Worm (Caenorhabditis elegans) whole organism, late embryonic: ENCODE data around the gene toh-1.
A peak's percentile ranks its signal among the peaks of the same experiment; 100 is the strongest.
"Not testable (repeated sequence)": the region's sequence is repeated elsewhere in the genome, so short reads cannot be mapped to it uniquely, and the experiment has no call there.

Source experiments
- T23F11.4 ChIP-seq: fragments of 200-800 bp; sonication (Bioruptor generic); optimal IDR thresholded peaks from 2 replicates; lab custom pipeline; 2018; ENCODE audit warnings: mild to moderate bottlenecking, missing genetic modification characterization, missing compliant biosample characterization
- Y22D7AL.16 ChIP-seq: sonication (generic microtip); optimal IDR thresholded peaks from 2 replicates; lab custom pipeline; 2016; ENCODE audit warnings: missing genetic modification characterization, missing compliant biosample characterization
- ama-1 ChIP-seq: fragments of 150-350 bp; optimal IDR thresholded peaks from 2 replicates; lab custom pipeline; 2014
- ceh-14 ChIP-seq: sonication (generic microtip); optimal IDR thresholded peaks from 2 replicates; lab custom pipeline; 2016; ENCODE audit warnings: missing genotype, missing genetic modification characterization, missing compliant biosample characterization
- ceh-19 ChIP-seq: fragments of 200-800 bp; sonication (Bioruptor generic); optimal IDR thresholded peaks from 2 replicates; lab custom pipeline; 2018; ENCODE audit warnings: mild to moderate bottlenecking, missing genetic modification characterization, missing compliant biosample characterization
- ceh-2 ChIP-seq: sonication (generic microtip); optimal IDR thresholded peaks from 2 replicates; lab custom pipeline; 2016; ENCODE audit warnings: missing genotype, missing genetic modification characterization, missing compliant biosample characterization
- ceh-30 ChIP-seq: fragments of 150-350 bp; optimal IDR thresholded peaks from 2 replicates; lab custom pipeline; 2014; ENCODE audit warnings: missing biosample characterization, missing genetic modification characterization
- ceh-31 ChIP-seq: sonication (generic microtip); optimal IDR thresholded peaks from 2 replicates; lab custom pipeline; 2016; ENCODE audit warnings: missing genetic modification characterization, missing compliant biosample characterization
- ceh-34 ChIP-seq: sonication (generic microtip); optimal IDR thresholded peaks from 2 replicates; lab custom pipeline; 2016; ENCODE audit warnings: mild to moderate bottlenecking, missing genetic modification characterization, missing compliant biosample characterization
- ceh-45 ChIP-seq: fragments of 200-800 bp; sonication (Bioruptor generic); IDR thresholded peaks from 2 replicates; pipeline ENCODE4 v1.3.6; 2022; ENCODE audit warnings: missing genetic modification reagents, missing genetic modification characterization, missing compliant biosample characterization
- ceh-6 ChIP-seq: fragments of 200-800 bp; sonication (Bioruptor generic); optimal IDR thresholded peaks from 2 replicates; lab custom pipeline; 2018; ENCODE audit warnings: mild to moderate bottlenecking, missing genetic modification characterization, missing compliant biosample characterization
- ets-4 ChIP-seq: sonication (generic microtip); optimal IDR thresholded peaks from 2 replicates; lab custom pipeline; 2016; ENCODE audit warnings: missing genetic modification characterization, missing compliant biosample characterization
- fax-1 ChIP-seq: sonication (generic microtip); optimal IDR thresholded peaks from 2 replicates; lab custom pipeline; 2016; ENCODE audit warnings: missing genotype, missing genetic modification characterization, missing compliant biosample characterization
- fkh-10 ChIP-seq: fragments of 150-350 bp; optimal IDR thresholded peaks from 2 replicates; lab custom pipeline; 2014; ENCODE audit warnings: missing biosample characterization, missing genetic modification reagents, missing genetic modification characterization
- gmeb-2 ChIP-seq: sonication (generic microtip); optimal IDR thresholded peaks from 2 replicates; lab custom pipeline; 2016; ENCODE audit warnings: missing genetic modification characterization, inconsistent platforms, missing compliant biosample characterization
- hlh-8 ChIP-seq: sonication (generic microtip); optimal IDR thresholded peaks from 2 replicates; lab custom pipeline; 2016; ENCODE audit warnings: missing genotype, missing genetic modification characterization, missing compliant biosample characterization
- lim-6 ChIP-seq: sonication (generic microtip); optimal IDR thresholded peaks from 2 replicates; lab custom pipeline; 2016; ENCODE audit warnings: missing genetic modification characterization, missing compliant biosample characterization
- madf-2 ChIP-seq: sonication (generic microtip); optimal IDR thresholded peaks from 2 replicates; lab custom pipeline; 2017; ENCODE audit warnings: missing genetic modification characterization, missing compliant biosample characterization
- nhr-11 ChIP-seq: fragments of 150-350 bp; optimal IDR thresholded peaks from 2 replicates; lab custom pipeline; 2014; ENCODE audit warnings: missing biosample characterization, missing genetic modification characterization
- odd-2 ChIP-seq: sonication (generic microtip); optimal IDR thresholded peaks from 2 replicates; lab custom pipeline; 2017; ENCODE audit warnings: antibody characterized with exemption, mild to moderate bottlenecking, missing genetic modification characterization, missing compliant biosample characterization
- pat-9 ChIP-seq: fragments of 200-800 bp; sonication (Bioruptor generic); optimal IDR thresholded peaks from 2 replicates; lab custom pipeline; 2018; ENCODE audit warnings: mild to moderate bottlenecking, missing genetic modification characterization, moderate library complexity, missing compliant biosample characterization
- pax-1 ChIP-seq: fragments of 150-350 bp; optimal IDR thresholded peaks from 2 replicates; lab custom pipeline; 2014; ENCODE audit warnings: missing biosample characterization, missing genetic modification characterization
- pha-2 ChIP-seq: sonication (generic microtip); optimal IDR thresholded peaks from 2 replicates; lab custom pipeline; 2017; ENCODE audit warnings: mild to moderate bottlenecking, missing genetic modification characterization, missing compliant biosample characterization
- pha-4 ChIP-seq: fragments of 150-350 bp; optimal IDR thresholded peaks from 2 replicates; lab custom pipeline; 2018; ENCODE audit warnings: missing biosample characterization, missing genetic modification reagents, missing genetic modification characterization
- pqm-1 ChIP-seq: sonication (generic microtip); optimal IDR thresholded peaks from 2 replicates; lab custom pipeline; 2016; ENCODE audit warnings: missing genetic modification characterization, missing compliant biosample characterization
- tbx-7 ChIP-seq: sonication (generic microtip); optimal IDR thresholded peaks from 2 replicates; lab custom pipeline; 2016; ENCODE audit warnings: missing genotype, missing genetic modification characterization, missing compliant biosample characterization
- ttx-3 ChIP-seq: sonication (generic microtip); optimal IDR thresholded peaks from 2 replicates; lab custom pipeline; 2016; ENCODE audit warnings: missing genetic modification reagents, missing genetic modification characterization, missing compliant biosample characterization
- unc-42 ChIP-seq: sonication (generic microtip); optimal IDR thresholded peaks from 2 replicates; lab custom pipeline; 2016; ENCODE audit warnings: missing genotype, missing genetic modification characterization, missing compliant biosample characterization
- unc-86 ChIP-seq: sonication (generic microtip); optimal IDR thresholded peaks from 2 replicates; lab custom pipeline; 2016; ENCODE audit warnings: missing genetic modification characterization, missing compliant biosample characterization

toh-1 gene

DNA sequence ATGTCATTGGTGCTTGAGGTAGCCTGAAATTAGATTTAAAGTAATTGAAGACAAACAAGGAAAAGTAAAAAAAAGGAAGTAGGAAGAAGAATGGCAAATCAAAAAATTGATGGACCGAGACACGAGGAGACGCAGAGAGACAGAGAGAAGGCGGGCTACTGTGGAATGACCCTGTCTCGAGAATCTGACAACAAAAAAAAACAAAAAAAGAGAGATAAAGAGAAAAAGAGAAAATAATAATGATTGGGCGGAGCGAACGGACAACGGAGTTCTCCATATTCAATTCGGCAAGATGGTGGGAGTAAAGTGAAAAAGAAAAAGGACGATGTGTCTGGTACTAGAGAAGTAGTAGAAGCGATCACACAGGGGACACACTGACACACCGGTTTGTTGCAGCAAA, at the start of gene toh-1:
Gene toh-1, minus strand, starts transcription at position 23 of the 400 bp plus-strand sequence.
- TF ChIP-seq fkh-10 (GFP tag; lab: Kevin White, UChicago) (no peak), pha-2 (no peak), ets-4 (tag; lab: Kevin White, UChicago) (no peak)
- TF ChIP-seq, all 69 proteins: peak for 0

- TF ChIP-seq ceh-31, result peak; percentile 16
Observed at ce11 chrIII:3857007-3857406, 48.2 kb upstream of the toh-1 start.

ce11 chrIII:3854868-3855267, 46.0 kb upstream of the toh-1 start:
- TF ChIP-seq ceh-31, result peak; percentile 29
- TF ChIP-seq ceh-45, result 0 out of 2 replicates have a peak, but pooled peaks have one; percentile 59

- peak; percentile 3 for TF ChIP-seq ceh-34 (tag; lab: Kevin White, UChicago)
- TF ChIP-seq, all 69 proteins: peak for 1; not testable (repeated sequence) for 68
Observed at ce11 chrIII:3852030-3852579, 43.3 kb upstream of the toh-1 start, which contains the start of gene cyp-25A4. Gene cyp-25A4 (minus strand): TSS chrIII:3852080.

- not testable (repeated sequence) for TF ChIP-seq odd-2; ceh-6; gmeb-2 (tag; lab: Kevin White, UChicago)
Observed at ce11 chrIII:3844746-3845145, 35.9 kb upstream of the toh-1 start, which contains the start of gene maph-1.3. Gene maph-1.3 (plus strand): TSS chrIII:3844893.

DNA sequence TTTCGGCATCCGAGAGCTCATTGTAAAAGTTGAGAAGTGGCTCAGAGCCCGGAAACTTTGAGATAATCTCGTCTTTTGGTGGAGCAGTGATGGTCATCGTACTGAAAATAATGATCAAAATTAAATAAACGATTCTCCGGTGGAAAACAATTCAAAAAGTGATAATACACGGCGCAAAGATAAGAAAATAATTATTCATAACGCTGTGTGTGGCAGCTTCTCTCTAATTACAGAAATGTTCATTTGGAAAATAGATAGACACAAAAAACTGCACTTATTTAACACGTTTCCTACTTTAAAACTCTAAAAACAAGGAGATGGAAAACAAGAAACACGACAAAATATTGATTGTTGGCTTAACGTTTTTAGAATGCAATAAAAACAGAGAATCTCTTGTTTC, 34.7 kb upstream of the toh-1 start, which contains the start of gene C36A4.4:
Gene C36A4.4, minus strand, starts transcription at position 101 of the 400 bp plus-strand sequence.
- TF ChIP-seq ceh-30, unc-86, pax-1 (tag; lab: Kevin White, UChicago): not testable (repeated sequence)

DNA sequence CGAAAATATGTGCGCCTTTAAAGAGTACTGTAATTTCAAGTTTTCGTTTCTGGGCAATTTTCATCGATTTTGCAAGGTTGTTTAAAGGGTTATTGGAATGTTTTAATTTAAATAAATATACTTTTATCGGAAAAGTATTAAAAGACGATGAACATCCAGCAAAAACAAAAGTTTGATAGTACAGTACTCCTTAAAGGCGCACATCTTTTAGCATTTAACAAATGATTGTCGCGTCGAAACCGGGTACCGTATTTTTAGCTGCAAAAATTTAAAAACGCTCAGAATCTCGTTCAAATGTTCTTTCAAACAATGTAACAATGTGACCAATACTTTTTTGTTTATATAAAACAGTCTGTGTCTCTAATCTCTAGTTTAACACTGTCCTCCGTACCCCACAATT, 31.4 kb upstream of the toh-1 start, which contains the start of gene C36A4.11:
Gene C36A4.11, plus strand, starts transcription at position 301 of the 400 bp plus-strand sequence.
- TF ChIP-seq ceh-45; pha-2; unc-42 (tag; lab: Kevin White, UChicago): not testable (repeated sequence)

DNA sequence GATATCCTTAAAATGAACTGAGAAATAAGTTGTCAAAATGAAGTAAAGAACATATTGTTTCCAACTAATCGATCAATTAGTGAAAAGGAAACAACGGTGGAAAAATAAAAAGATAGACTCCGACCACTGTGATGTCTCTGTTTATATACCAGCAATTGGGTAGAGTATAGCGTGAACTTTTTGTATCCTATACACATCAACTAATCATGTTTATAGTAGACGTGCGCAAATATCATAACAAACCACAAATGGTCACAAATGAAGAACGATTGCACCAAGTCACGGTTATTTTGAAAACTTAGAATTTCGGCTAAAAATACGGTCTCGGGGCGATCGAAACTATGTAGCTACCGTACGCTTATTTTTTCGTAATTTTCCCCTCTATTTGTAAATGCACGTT, 30.8 kb upstream of the toh-1 start, which contains the start of gene cyp-25A3:
Gene cyp-25A3, minus strand, starts transcription at position 101 of the 400 bp plus-strand sequence.
- TF ChIP-seq Y22D7AL.16 (tag; lab: Kevin White, UChicago) (no peak), pqm-1 (no peak), ceh-31 (no peak), gmeb-2 (tag; lab: Kevin White, UChicago) (no peak), hlh-8 (tag; lab: Kevin White, UChicago) (no peak), pha-4 (tag; lab: Kevin White, UChicago) (no peak), nhr-11 (no peak), T23F11.4 (GFP tag; lab: Kevin White, UChicago) (no peak), ttx-3 (tag; lab: Kevin White, UChicago) (no peak), unc-42 (tag; lab: Kevin White, UChicago) (no peak), pat-9 (tag; lab: Kevin White, UChicago) (no peak), lim-6 (no peak), ceh-2 (no peak), ama-1 (lab: Kevin White, UChicago) (no peak), madf-2 (no peak), tbx-7 (tag; lab: Kevin White, UChicago) (no peak), fax-1 (tag; lab: Kevin White, UChicago) (no peak), ceh-19 (GFP tag; lab: Kevin White, UChicago) (no peak), ceh-14 (tag; lab: Kevin White, UChicago) (no peak)
